Fruit fly (Drosophila melanogaster) whole organism, pupa: ENCODE measurements around the gene HDAC4.

Experiments used
- CG10348 ChIP-seq: fragments of 200-800 bp; sonication (Bioruptor generic); IDR thresholded peaks from 2 replicates; pipeline ENCODE4 v1.3.6; 2022; ENCODE audit warnings: missing biosample characterization, missing genetic modification characterization
- CG12605 ChIP-seq: fragments of 200-800 bp; sonication (Bioruptor generic); IDR thresholded peaks from 2 replicates; pipeline ENCODE4 v1.3.6; 2022; ENCODE audit warnings: missing biosample characterization, missing genetic modification characterization
- CG13204 ChIP-seq: fragments of 200-800 bp; sonication (Bioruptor generic); optimal IDR thresholded peaks from 2 replicates; lab custom pipeline; 2018; ENCODE audit warnings: missing biosample characterization, mild to moderate bottlenecking, missing genetic modification characterization, moderate library complexity
- CG14655 ChIP-seq: fragments of 200-800 bp; sonication (Bioruptor generic); optimal IDR thresholded peaks from 3 replicates; lab custom pipeline; 2017; ENCODE audit warnings: mild to moderate bottlenecking, missing biosample characterization, missing genetic modification reagents, missing genetic modification characterization
- CG15710 ChIP-seq: fragments of 200-800 bp; sonication (Bioruptor generic); optimal IDR thresholded peaks from 2 replicates; lab custom pipeline; 2018; ENCODE audit warnings: missing biosample characterization, mild to moderate bottlenecking, missing genetic modification characterization, moderate library complexity
- CG17806 ChIP-seq: fragments of 200-800 bp; sonication (Bioruptor generic); optimal IDR thresholded peaks from 2 replicates; lab custom pipeline; 2018; ENCODE audit warnings: missing biosample characterization, mild to moderate bottlenecking, missing genetic modification characterization, moderate library complexity
- CG32121 ChIP-seq: fragments of 200-800 bp; sonication (Bioruptor generic); IDR thresholded peaks from 2 replicates; pipeline ENCODE4 v1.3.6; 2022; ENCODE audit warnings: missing biosample characterization, missing genetic modification characterization
- CG34367 ChIP-seq: fragments of 200-800 bp; sonication (Bioruptor generic); optimal IDR thresholded peaks from 2 replicates; lab custom pipeline; 2018; ENCODE audit warnings: missing biosample characterization, mild to moderate bottlenecking, missing genetic modification characterization
- CG4496 ChIP-seq: fragments of 200-800 bp; sonication (Bioruptor generic); IDR thresholded peaks from 3 replicates; pipeline ENCODE4 v1.3.6; 2022; ENCODE audit warnings: missing biosample characterization, missing genetic modification characterization
- CG8159 ChIP-seq: fragments of 200-800 bp; sonication (Bioruptor generic); optimal IDR thresholded peaks from 3 replicates; lab custom pipeline; 2018; ENCODE audit warnings: missing biosample characterization, mild to moderate bottlenecking, missing genetic modification characterization, moderate library complexity
- CG8301 ChIP-seq: fragments of 200-800 bp; sonication (Bioruptor generic); optimal IDR thresholded peaks from 2 replicates; lab custom pipeline; 2018; ENCODE audit warnings: missing biosample characterization, mild to moderate bottlenecking, missing genetic modification characterization
- CG9948 ChIP-seq: fragments of 200-800 bp; sonication (Bioruptor generic); optimal IDR thresholded peaks from 2 replicates; lab custom pipeline; 2018; ENCODE audit warnings: missing biosample characterization, mild to moderate bottlenecking, missing genetic modification characterization, moderate library complexity
- D1 ChIP-seq: fragments of 200-800 bp; sonication (Bioruptor generic); optimal IDR thresholded peaks from 2 replicates; lab custom pipeline; 2018; ENCODE audit warnings: missing biosample characterization, mild to moderate bottlenecking, missing genetic modification characterization, moderate library complexity
- EcR ChIP-seq: fragments of 200-800 bp; sonication (Bioruptor generic); optimal IDR thresholded peaks from 3 replicates; lab custom pipeline; 2019; ENCODE audit warnings: missing biosample characterization, missing genetic modification characterization, mild to moderate bottlenecking, moderate library complexity, missing genetic modification reagents
- Ets98B ChIP-seq: fragments of 200-800 bp; sonication (Bioruptor generic); IDR thresholded peaks from 2 replicates; pipeline ENCODE4 v1.3.6; 2022; ENCODE audit warnings: missing biosample characterization, missing genetic modification characterization
- Pif1A ChIP-seq: fragments of 200-800 bp; sonication (Bioruptor generic); optimal IDR thresholded peaks from 3 replicates; lab custom pipeline; 2016; ENCODE audit warnings: missing biosample characterization, missing genetic modification characterization
- Pif1B ChIP-seq: fragments of 200-800 bp; sonication (Bioruptor generic); optimal IDR thresholded peaks from 3 replicates; lab custom pipeline; 2016; ENCODE audit warnings: missing biosample characterization, missing genetic modification characterization
- Snoo ChIP-seq: fragments of 200-800 bp; sonication (Bioruptor generic); optimal IDR thresholded peaks from 3 replicates; lab custom pipeline; 2017; ENCODE audit warnings: missing biosample characterization, mild to moderate bottlenecking, missing genetic modification characterization, inconsistent platforms
- fd96Ca ChIP-seq: fragments of 200-800 bp; sonication (Bioruptor generic); IDR thresholded peaks from 3 replicates; pipeline ENCODE4 v1.3.6; 2022; ENCODE audit warnings: missing biosample characterization, missing genetic modification characterization
- gl ChIP-seq: fragments of 200-800 bp; sonication (Bioruptor generic); optimal IDR thresholded peaks from 2 replicates; lab custom pipeline; 2018; ENCODE audit warnings: missing biosample characterization, mild to moderate bottlenecking, missing genetic modification characterization
- rn ChIP-seq: fragments of 200-800 bp; sonication (Bioruptor generic); IDR thresholded peaks from 2 replicates; pipeline ENCODE4 v1.3.6; 2022; ENCODE audit warnings: missing biosample characterization, missing genetic modification characterization

HDAC4 gene

dm6 chrX:13302615-13303526 lies 17.4 kb upstream of the HDAC4 start:
- TF ChIP-seq CG15710 (tag; lab: Kevin White, UChicago): peak; percentile 58
- peak; percentile 53 for TF ChIP-seq Snoo (tag; lab: Kevin White, UChicago)
- no peak for TF ChIP-seq CG10348
- peak; percentile 96 for TF ChIP-seq CG13204
- TF ChIP-seq gl (tag; lab: Kevin White, UChicago): peak; percentile 82
- peak; percentile 0 for TF ChIP-seq CG14655
- TF ChIP-seq EcR (GFP tag; lab: Kevin White, UChicago): peak; percentile 80
- TF ChIP-seq CG4496 (GFP tag; lab: Robert Waterston, UW): peak; percentile 80
- peak; percentile 75 for TF ChIP-seq fd96Ca (GFP tag; lab: Robert Waterston, UW)
- peak; percentile 18 for TF ChIP-seq CG9948
- peak; percentile 10; the same call in 1 of the 2 replicates for TF ChIP-seq rn (GFP tag; lab: Robert Waterston, UW)
- TF ChIP-seq Pif1A (GFP tag; lab: Kevin White, UChicago): no peak
- TF ChIP-seq CG32121 (GFP tag; lab: Robert Waterston, UW): peak; percentile 68
- TF ChIP-seq Pif1B (GFP tag; lab: Kevin White, UChicago): no peak
- peak; percentile 17 for TF ChIP-seq CG17806 (tag; lab: Kevin White, UChicago)
- TF ChIP-seq Ets98B: peak; percentile 32; the same call in 1 of the 2 replicates
- TF ChIP-seq CG8301 (tag; lab: Kevin White, UChicago): peak; percentile 0
- no peak for TF ChIP-seq D1 (tag; lab: Kevin White, UChicago)
- no peak for TF ChIP-seq CG34367 (tag; lab: Kevin White, UChicago)
- peak; percentile 71 for TF ChIP-seq CG12605 (GFP tag; lab: Robert Waterston, UW)
- peak; percentile 36 for TF ChIP-seq CG8159 (tag; lab: Kevin White, UChicago)

DNA sequence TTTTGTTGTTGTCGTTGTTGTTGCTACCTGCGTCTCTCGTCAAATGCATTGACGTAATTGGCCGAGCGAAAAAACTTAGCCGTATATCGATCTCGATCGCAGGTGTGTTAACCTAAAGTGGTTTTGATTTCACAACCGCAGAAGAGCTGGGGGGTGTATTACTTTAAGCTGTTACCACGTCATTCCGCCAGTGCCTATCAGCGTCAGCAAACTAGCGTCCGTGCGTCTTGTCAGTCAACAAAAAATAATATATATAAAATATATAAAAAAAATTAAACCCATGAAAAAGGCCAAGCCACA lies 16.8 kb upstream of the HDAC4 start, which contains the start of gene CG1764:
CG1764 (minus strand) TSS at position 101 of the 300 bp plus-strand sequence.
- no peak for TF ChIP-seq CG4496 (GFP tag; lab: Robert Waterston, UW)
- no peak for TF ChIP-seq CG14655
- no peak for TF ChIP-seq D1 (tag; lab: Kevin White, UChicago)
- TF ChIP-seq, all 21 proteins: peak for 0

dm6 chrX:13300835-13301502 lies 15.5 kb upstream of the HDAC4 start:
- TF ChIP-seq CG34367 (tag; lab: Kevin White, UChicago) (no peak), CG4496 (GFP tag; lab: Robert Waterston, UW) (no peak), Pif1A (GFP tag; lab: Kevin White, UChicago) (no peak), D1 (tag; lab: Kevin White, UChicago) (no peak)

DNA sequence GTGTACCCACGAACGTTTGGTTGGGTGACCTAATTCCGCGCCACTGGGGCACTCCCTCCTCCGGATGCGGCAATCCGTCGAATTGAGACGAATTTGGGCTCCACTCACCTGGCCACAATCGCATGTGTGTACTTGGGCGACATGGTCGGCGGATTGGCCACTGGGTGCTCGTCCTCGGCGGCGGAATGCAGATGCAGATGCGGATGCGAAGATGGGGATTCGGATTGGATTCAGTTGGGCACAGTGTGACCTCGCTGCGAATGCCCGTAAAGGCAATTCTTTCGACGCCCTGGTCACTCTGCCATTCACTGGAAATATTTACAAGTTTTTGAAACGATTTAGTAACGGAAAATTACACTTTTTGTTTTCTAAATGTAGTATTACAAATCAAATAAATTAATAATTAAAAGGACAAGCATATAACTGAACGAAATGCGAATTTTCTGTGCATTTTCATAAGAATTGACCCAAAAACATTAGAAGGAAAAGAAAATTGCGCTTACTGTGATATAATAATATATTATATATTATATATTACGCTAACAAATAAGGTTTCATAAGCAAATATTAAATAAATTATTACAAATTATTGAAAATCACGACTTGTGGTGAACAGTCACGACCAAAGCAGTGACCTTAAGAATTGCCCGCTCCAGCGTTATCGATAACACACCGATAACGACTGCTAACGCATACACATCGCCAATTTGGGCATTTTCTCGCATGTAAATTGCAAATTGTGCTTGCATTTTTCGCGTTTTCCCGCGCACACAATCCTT lies 11.2 kb upstream of the HDAC4 start, which contains the start of gene CG1622:
CG1622 (plus strand) TSS at position 678 of the 779 bp plus-strand sequence.
- TF ChIP-seq Ets98B (no peak), CG12605 (GFP tag; lab: Robert Waterston, UW) (no peak), CG34367 (tag; lab: Kevin White, UChicago) (no peak), D1 (tag; lab: Kevin White, UChicago) (no peak), CG9948 (no peak), gl (tag; lab: Kevin White, UChicago) (no peak), CG15710 (tag; lab: Kevin White, UChicago) (peak; percentile 5), CG4496 (GFP tag; lab: Robert Waterston, UW) (peak; percentile 63; the same call in 2 of the 3 replicates), fd96Ca (GFP tag; lab: Robert Waterston, UW) (peak; percentile 45; the same call in 1 of the 3 replicates), EcR (GFP tag; lab: Kevin White, UChicago) (no peak), CG32121 (GFP tag; lab: Robert Waterston, UW) (no peak), Pif1A (GFP tag; lab: Kevin White, UChicago) (no peak)

- TF ChIP-seq EcR (GFP tag; lab: Kevin White, UChicago) (peak; percentile 66), CG10348 (no peak)
Observed at dm6 chrX:13287854-13288376, 2.5 kb upstream of the HDAC4 start, which contains the start of gene Remo. Gene Remo, plus strand, starts transcription at chrX:13288051.
